Worm (Caenorhabditis elegans) whole organism, early embryonic: ENCODE data around the gene oac-3.

Source experiments
- B0310.2 ChIP-seq: sonication (generic microtip); optimal IDR thresholded peaks from 2 replicates; lab custom pipeline; 2016; ENCODE audit warnings: mild to moderate bottlenecking, missing genetic modification characterization, missing compliant biosample characterization
- F13C5.2 ChIP-seq: sonication (generic microtip); optimal IDR thresholded peaks from 2 replicates; lab custom pipeline; 2017; ENCODE audit warnings: mild to moderate bottlenecking, missing genetic modification characterization, inconsistent platforms, missing compliant biosample characterization
- aly-1 ChIP-seq: sonication (generic microtip); optimal IDR thresholded peaks from 2 replicates; lab custom pipeline; 2016; ENCODE audit warnings: missing genetic modification characterization, missing compliant biosample characterization
- ama-1 ChIP-seq: fragments of 150-350 bp; optimal IDR thresholded peaks from 2 replicates; lab custom pipeline; 2014
- ceh-13 ChIP-seq: fragments of 200-800 bp; sonication (Bioruptor generic); optimal IDR thresholded peaks from 2 replicates; lab custom pipeline; 2018; ENCODE audit warnings: mild to moderate bottlenecking, missing genetic modification characterization, missing compliant biosample characterization
- ceh-36 ChIP-seq: sonication (generic microtip); optimal IDR thresholded peaks from 2 replicates; lab custom pipeline; 2016; ENCODE audit warnings: missing genetic modification characterization, inconsistent platforms, missing compliant biosample characterization
- ets-7 ChIP-seq: sonication (generic microtip); optimal IDR thresholded peaks from 2 replicates; lab custom pipeline; 2016; ENCODE audit warnings: missing genotype, missing genetic modification characterization, missing compliant biosample characterization
- flt-1 ChIP-seq: fragments of 200-800 bp; sonication (Bioruptor generic); IDR thresholded peaks from 2 replicates; pipeline ENCODE4 v1.3.6; 2022; ENCODE audit warnings: missing genetic modification characterization, missing compliant biosample characterization
- hmbx-1 ChIP-seq: sonication (generic microtip); optimal IDR thresholded peaks from 2 replicates; lab custom pipeline; 2016; ENCODE audit warnings: mild to moderate bottlenecking, missing genetic modification characterization, missing compliant biosample characterization
- hmg-4 ChIP-seq: fragments of 200-800 bp; sonication (Bioruptor generic); optimal IDR thresholded peaks from 2 replicates; lab custom pipeline; 2018; ENCODE audit warnings: mild to moderate bottlenecking, missing genetic modification characterization, missing compliant biosample characterization
- hnd-1 ChIP-seq: sonication (generic microtip); optimal IDR thresholded peaks from 2 replicates; lab custom pipeline; 2016; ENCODE audit warnings: missing genetic modification characterization, missing compliant biosample characterization
- pes-1 ChIP-seq: fragments of 200-800 bp; sonication (Bioruptor generic); IDR thresholded peaks from 2 replicates; pipeline ENCODE4 v1.3.6; 2022; ENCODE audit warnings: missing genetic modification reagents, missing genetic modification characterization, missing compliant biosample characterization
- scrt-1 ChIP-seq: fragments of 200-800 bp; sonication (Bioruptor generic); IDR thresholded peaks from 2 replicates; pipeline ENCODE4 v1.3.6; 2022; ENCODE audit warnings: missing genetic modification characterization, missing compliant biosample characterization
- sea-1 ChIP-seq: fragments of 200-800 bp; sonication (Bioruptor generic); conservative IDR thresholded peaks from 2 replicates; pipeline ENCODE4 v1.3.6; 2022; ENCODE audit warnings: missing genetic modification characterization, missing compliant biosample characterization
- tbx-11 ChIP-seq: fragments of 200-800 bp; sonication (Bioruptor generic); IDR thresholded peaks from 2 replicates; pipeline ENCODE4 v1.3.6; 2022; ENCODE audit warnings: missing genetic modification characterization, missing compliant biosample characterization
- tbx-37 ChIP-seq: fragments of 200-800 bp; sonication (Bioruptor generic); conservative IDR thresholded peaks from 2 replicates; pipeline ENCODE4 v1.3.6; 2022; ENCODE audit warnings: missing genetic modification reagents, missing genetic modification characterization, missing compliant biosample characterization
- tra-4 ChIP-seq: sonication (generic microtip); optimal IDR thresholded peaks from 2 replicates; lab custom pipeline; 2017; ENCODE audit warnings: missing genetic modification characterization, missing compliant biosample characterization

Gene oac-3

DNA sequence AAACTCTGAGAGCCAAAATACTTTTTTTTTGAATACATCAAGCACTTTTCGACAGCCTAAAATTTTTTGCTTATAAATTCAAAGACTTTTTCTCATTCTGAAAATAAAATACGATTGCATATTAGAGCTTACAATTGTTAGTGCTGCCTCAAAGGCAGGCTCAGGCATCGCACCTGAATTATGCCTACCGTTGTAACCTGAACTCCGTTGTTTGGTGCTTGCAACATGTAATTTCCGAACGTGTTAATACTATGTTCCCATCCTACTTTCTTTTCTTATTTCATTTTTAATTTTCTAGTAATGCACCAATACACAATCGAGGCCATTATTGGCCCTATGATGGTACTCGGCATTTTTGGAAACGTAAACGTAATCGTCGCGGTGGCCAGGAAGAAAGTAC, 12.0 kb upstream of the oac-3 start, which contains the start of gene srsx-19:
Gene srsx-19, plus strand, starts transcription at position 301 of the 400 bp plus-strand sequence.
- no peak for TF ChIP-seq hmbx-1 (tag; lab: Kevin White, UChicago)
- no peak for TF ChIP-seq pes-1 (GFP tag; lab: Robert Waterston, UW)
- no peak for TF ChIP-seq ceh-13

DNA sequence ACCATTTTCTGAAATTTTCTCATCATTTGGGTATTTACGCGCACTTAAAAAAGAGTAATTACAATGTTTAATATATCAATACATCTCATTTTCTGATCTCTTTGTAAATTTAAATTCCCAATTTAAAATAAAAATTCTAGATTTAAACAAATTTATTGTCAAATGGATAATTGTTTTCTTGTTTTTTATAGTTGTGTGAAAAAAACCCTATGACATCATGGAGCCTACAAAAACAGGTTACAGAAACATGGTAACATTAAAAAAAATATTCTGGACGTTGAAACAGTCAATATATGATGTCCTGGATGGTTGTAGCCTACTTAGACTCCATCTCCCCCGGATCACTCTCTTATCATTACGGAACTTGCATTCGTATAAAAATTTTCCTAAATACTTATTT, 9.8 kb upstream of the oac-3 start, which contains the start of gene spp-12:
Gene spp-12, plus strand, starts transcription at position 301 of the 400 bp plus-strand sequence.
- TF ChIP-seq ceh-36: no peak
- TF ChIP-seq ceh-13: no peak
- no peak for TF ChIP-seq tbx-37 (GFP tag; lab: Robert Waterston, UW)
- TF ChIP-seq sea-1: no peak
- TF ChIP-seq hmbx-1 (tag; lab: Kevin White, UChicago): no peak
- no peak for TF ChIP-seq aly-1
- no peak for TF ChIP-seq F13C5.2 (tag; lab: Kevin White, UChicago)
- TF ChIP-seq scrt-1 (GFP tag; lab: Robert Waterston, UW): no peak
- no peak for TF ChIP-seq tra-4 (tag; lab: Kevin White, UChicago)
- TF ChIP-seq tbx-11 (GFP tag; lab: Robert Waterston, UW): no peak
- TF ChIP-seq hnd-1 (tag; lab: Kevin White, UChicago): no peak
- TF ChIP-seq ama-1: no peak

DNA sequence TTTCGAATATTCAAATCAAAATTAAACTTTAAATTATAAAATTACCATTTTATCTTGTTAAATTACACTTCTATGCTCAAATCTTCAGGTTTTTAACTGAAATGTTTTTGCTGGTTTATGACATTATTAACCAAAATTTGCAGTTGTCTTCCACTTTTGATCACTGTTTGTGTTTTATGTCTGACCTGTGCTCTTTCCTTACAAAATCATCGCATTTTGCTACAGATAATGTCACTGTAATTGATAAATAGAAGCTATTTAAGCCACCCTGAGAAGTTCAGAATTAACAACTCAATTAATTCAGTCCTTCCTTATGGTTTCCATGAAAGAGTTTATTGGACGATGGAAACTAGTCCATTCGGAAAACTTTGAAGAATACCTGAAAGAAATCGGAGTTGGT, 8.8 kb upstream of the oac-3 start, which contains the start of gene lbp-8:
Gene lbp-8, plus strand, starts transcription at position 301 of the 400 bp plus-strand sequence.
- no peak for TF ChIP-seq tbx-11 (GFP tag; lab: Robert Waterston, UW)
- no peak for TF ChIP-seq aly-1
- no peak for TF ChIP-seq tbx-37 (GFP tag; lab: Robert Waterston, UW)
- TF ChIP-seq F13C5.2 (tag; lab: Kevin White, UChicago): no peak
- TF ChIP-seq hmbx-1 (tag; lab: Kevin White, UChicago): no peak
- no peak for TF ChIP-seq ama-1
- TF ChIP-seq hmg-4 (GFP tag; lab: Kevin White, UChicago): no peak
- TF ChIP-seq ceh-13: no peak
- TF ChIP-seq ets-7 (tag; lab: Kevin White, UChicago): no peak
- TF ChIP-seq ceh-36: no peak
- TF ChIP-seq hnd-1 (tag; lab: Kevin White, UChicago): no peak
- no peak for TF ChIP-seq tra-4 (tag; lab: Kevin White, UChicago)
- no peak for TF ChIP-seq flt-1 (GFP tag; lab: Robert Waterston, UW)
- no peak for TF ChIP-seq B0310.2 (tag; lab: Kevin White, UChicago)
- no peak for TF ChIP-seq pes-1 (GFP tag; lab: Robert Waterston, UW)
- no peak for TF ChIP-seq scrt-1 (GFP tag; lab: Robert Waterston, UW)
- no peak for TF ChIP-seq sea-1

DNA sequence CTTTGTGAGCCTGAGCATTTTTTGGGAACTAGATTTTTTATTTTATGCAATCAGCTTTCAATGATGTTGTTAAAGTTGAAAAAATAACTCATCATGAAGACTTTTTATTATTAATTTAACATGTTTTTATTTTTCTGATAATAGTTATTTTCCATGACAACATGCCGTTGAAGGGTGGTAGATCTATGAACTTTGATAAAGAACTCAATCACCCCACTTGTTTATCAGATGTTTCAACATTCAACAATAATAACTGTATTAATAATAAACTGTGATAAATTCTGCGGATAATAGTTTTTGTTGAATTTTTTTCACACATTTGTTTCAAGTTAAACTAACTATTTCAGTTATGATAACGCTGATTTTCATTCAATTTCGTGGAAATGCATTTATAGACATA, 7.8 kb upstream of the oac-3 start:
- TF ChIP-seq tra-4 (tag; lab: Kevin White, UChicago) (no peak), hmbx-1 (tag; lab: Kevin White, UChicago) (no peak), flt-1 (GFP tag; lab: Robert Waterston, UW) (no peak), ets-7 (tag; lab: Kevin White, UChicago) (no peak), hmg-4 (GFP tag; lab: Kevin White, UChicago) (no peak), ceh-36 (no peak), pes-1 (GFP tag; lab: Robert Waterston, UW) (no peak), tbx-37 (GFP tag; lab: Robert Waterston, UW) (no peak), B0310.2 (tag; lab: Kevin White, UChicago) (no peak), ama-1 (no peak), sea-1 (no peak), ceh-13 (no peak), scrt-1 (GFP tag; lab: Robert Waterston, UW) (no peak), aly-1 (no peak), F13C5.2 (tag; lab: Kevin White, UChicago) (no peak), tbx-11 (GFP tag; lab: Robert Waterston, UW) (no peak), hnd-1 (tag; lab: Kevin White, UChicago) (no peak)

DNA sequence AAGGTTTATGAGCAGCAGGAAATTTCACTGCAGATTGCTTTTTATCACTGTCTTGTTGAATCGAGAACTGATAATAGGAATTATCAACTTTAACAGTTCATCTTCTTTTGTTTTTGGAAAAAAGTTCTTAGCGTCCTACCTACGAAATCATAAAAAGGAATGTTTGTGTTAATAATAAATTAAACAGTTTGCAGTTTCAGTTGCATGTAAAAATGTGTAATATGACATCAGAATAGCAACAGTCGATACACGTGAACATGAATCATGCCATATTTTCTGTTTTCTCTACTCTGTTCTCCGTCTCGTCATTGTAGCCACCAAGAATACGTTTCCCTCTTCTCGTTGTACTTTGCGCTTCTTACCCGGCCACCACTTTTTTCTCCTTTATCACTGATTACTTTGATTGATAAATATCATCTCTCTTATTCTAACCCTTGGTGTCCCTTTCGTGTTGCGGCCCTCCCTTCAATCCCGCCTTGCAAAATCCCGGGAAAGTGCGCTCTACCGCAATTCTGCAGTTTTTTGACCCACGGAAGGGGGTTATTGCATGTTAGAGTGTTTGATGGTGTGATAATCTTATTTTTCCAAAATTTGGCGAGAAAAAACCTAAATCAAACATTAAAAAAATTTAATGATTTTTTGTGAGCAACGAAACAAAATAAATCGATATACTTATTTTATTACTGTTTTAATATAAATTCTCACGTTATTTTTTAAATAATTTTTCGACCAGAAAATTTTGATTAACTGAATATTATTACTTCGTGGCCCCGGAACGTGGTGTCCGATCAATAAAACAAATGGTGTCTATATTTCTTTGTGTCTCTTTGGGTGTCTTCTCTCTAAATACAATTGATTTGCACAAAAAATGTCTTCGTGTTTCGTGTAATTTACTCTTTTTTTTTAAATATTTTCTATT, 6.6 kb upstream of the oac-3 start, which contains the start of gene sptl-3:
Gene sptl-3, plus strand, starts transcription at position 869 of the 919 bp plus-strand sequence.
- TF ChIP-seq ama-1 (no peak), F13C5.2 (tag; lab: Kevin White, UChicago) (no peak), tbx-11 (GFP tag; lab: Robert Waterston, UW) (no peak), hmg-4 (GFP tag; lab: Kevin White, UChicago) (no peak), hmbx-1 (tag; lab: Kevin White, UChicago) (no peak), scrt-1 (GFP tag; lab: Robert Waterston, UW) (no peak), hnd-1 (tag; lab: Kevin White, UChicago) (no peak)

DNA sequence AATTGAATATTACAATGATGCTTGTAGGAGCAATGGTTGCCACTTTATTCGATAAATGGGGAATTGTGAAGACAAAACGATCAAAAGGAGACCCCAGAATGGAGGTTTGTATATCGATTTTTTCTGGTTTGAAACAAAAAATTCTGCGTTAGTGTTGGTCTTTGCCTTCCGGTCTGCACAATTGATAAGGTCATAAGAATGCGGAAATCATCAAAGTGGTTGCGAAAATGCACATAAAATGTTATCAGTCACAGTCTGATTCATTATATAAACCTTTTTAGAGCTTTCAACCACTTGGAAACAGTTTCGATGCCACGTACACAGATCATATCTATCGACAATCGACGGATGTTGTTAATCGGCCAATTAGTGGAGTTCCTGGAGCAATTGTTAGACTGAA, 5.7 kb upstream of the oac-3 start:
- TF ChIP-seq ets-7 (tag; lab: Kevin White, UChicago) (no peak), tbx-11 (GFP tag; lab: Robert Waterston, UW) (no peak), F13C5.2 (tag; lab: Kevin White, UChicago) (no peak), flt-1 (GFP tag; lab: Robert Waterston, UW) (no peak), ama-1 (no peak), pes-1 (GFP tag; lab: Robert Waterston, UW) (no peak)

DNA sequence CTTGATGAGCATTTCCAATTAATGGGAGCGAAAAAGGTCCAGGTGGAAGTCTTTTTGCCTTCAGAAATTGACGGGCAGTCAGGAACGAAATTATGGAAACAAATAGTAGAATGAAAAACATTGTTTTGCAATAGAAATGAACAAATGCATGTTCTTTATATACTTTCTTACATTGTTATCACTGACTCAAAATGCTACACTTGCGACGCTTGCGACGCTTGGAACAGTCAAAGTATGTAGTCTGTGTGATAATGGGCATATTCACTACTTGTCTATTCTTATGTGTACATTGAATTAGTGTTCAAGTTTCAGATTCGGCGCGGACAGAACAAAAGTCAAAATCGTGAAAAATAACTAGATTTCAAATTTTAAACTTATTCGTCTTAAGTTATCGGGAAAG, 957 bp upstream of the oac-3 start, which contains the start of gene cyp-35C1:
Gene cyp-35C1, minus strand, starts transcription at position 132 of the 400 bp plus-strand sequence.
- TF ChIP-seq hmg-4 (GFP tag; lab: Kevin White, UChicago): no peak
- no peak for TF ChIP-seq aly-1
- no peak for TF ChIP-seq hmbx-1 (tag; lab: Kevin White, UChicago)
- no peak for TF ChIP-seq hnd-1 (tag; lab: Kevin White, UChicago)
- no peak for TF ChIP-seq tbx-11 (GFP tag; lab: Robert Waterston, UW)
- TF ChIP-seq pes-1 (GFP tag; lab: Robert Waterston, UW): no peak
- TF ChIP-seq B0310.2 (tag; lab: Kevin White, UChicago): no peak
- TF ChIP-seq tra-4 (tag; lab: Kevin White, UChicago): no peak
- TF ChIP-seq ceh-36: no peak
- no peak for TF ChIP-seq flt-1 (GFP tag; lab: Robert Waterston, UW)
- TF ChIP-seq scrt-1 (GFP tag; lab: Robert Waterston, UW): no peak
- no peak for TF ChIP-seq ceh-13
- no peak for TF ChIP-seq tbx-37 (GFP tag; lab: Robert Waterston, UW)
- no peak for TF ChIP-seq sea-1
- TF ChIP-seq F13C5.2 (tag; lab: Kevin White, UChicago): no peak
- TF ChIP-seq ets-7 (tag; lab: Kevin White, UChicago): no peak
- TF ChIP-seq ama-1: no peak
